Worm (Caenorhabditis elegans): ENCODE measurements around the gene T25B2.3.

DNA sequence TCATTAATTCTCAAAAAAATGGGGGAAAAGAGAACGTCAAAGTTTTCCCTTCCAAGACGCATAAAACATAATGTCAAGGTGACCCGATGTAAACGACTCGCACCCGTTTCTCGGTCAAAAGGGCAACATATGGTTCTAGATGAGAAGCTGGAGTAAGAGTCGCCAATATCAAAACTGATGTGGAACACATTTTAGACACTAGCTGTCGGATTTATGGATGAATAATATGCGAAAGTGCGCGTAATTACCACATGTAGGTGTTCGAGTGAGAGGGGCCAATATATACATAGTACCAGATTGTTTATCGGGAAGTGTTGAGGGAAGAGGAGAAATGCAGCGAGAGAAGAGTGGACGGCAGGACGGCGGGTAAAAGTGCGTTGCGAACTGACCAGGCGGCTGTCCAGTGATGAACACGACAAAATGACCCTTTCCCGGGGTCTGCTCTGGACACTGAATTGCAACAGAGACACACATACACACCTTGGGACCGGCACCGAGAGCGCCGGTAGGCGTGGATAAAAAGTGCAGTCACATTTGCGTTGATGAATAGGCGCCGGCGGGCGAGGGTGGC, 24.9 kb upstream of the T25B2.3 start:
- TF ChIP-seq flt-1 (GFP tag; IDR thresholded peaks at IDR 0.05), result no peak
- TF ChIP-seq med-1 (GFP tag; optimal IDR thresholded peaks at IDR 0.05; ENCODE audit: insufficient read depth), result no peak
- no peak for TF ChIP-seq ztf-29 (GFP tag; IDR thresholded peaks at IDR 0.05)
- no peak for TF ChIP-seq tab-1 (GFP tag; IDR thresholded peaks at IDR 0.05)
